Fruit fly (Drosophila melanogaster) whole organism, embryonic: ENCODE results near the gene Vps26.

ENCODE experiments used
- Atf6 ChIP-seq: fragments of 200-800 bp; sonication (Bioruptor generic); IDR thresholded peaks from 2 replicates; pipeline ENCODE4 v1.3.6; 2022; ENCODE audit warnings: missing biosample characterization, missing genetic modification characterization
- C15 ChIP-seq: fragments of 200-800 bp; sonication (Bioruptor generic); IDR thresholded peaks from 3 replicates; pipeline ENCODE4 v1.3.6; 2022; ENCODE audit warnings: missing biosample characterization, missing genetic modification characterization
- CG10321 ChIP-seq: fragments of 200-800 bp; sonication (Bioruptor generic); IDR thresholded peaks from 2 replicates; pipeline ENCODE4 v1.3.6; 2022; ENCODE audit warnings: missing biosample characterization, missing genetic modification characterization
- CG10959 ChIP-seq: fragments of 200-800 bp; sonication (Bioruptor generic); IDR thresholded peaks from 2 replicates; pipeline ENCODE4 v1.3.6; 2022; ENCODE audit warnings: missing biosample characterization, missing genetic modification characterization
- CG10979 ChIP-seq: fragments of 200-800 bp; sonication (Bioruptor generic); optimal IDR thresholded peaks from 2 replicates; lab custom pipeline; 2018; ENCODE audit warnings: missing biosample characterization, mild to moderate bottlenecking, missing genetic modification characterization, moderate library complexity
- CG12104 ChIP-seq: fragments of 200-800 bp; sonication (Bioruptor generic); optimal IDR thresholded peaks from 3 replicates; lab custom pipeline; 2016; ENCODE audit warnings: missing biosample characterization, missing genetic modification characterization
- CG12299 ChIP-seq: fragments of 200-800 bp; sonication (Bioruptor generic); optimal IDR thresholded peaks from 2 replicates; lab custom pipeline; 2018; ENCODE audit warnings: missing biosample characterization, mild to moderate bottlenecking, missing genetic modification characterization
- CG14441 ChIP-seq: fragments of 200-800 bp; sonication (Bioruptor generic); IDR thresholded peaks from 2 replicates; pipeline ENCODE4 v1.3.6; 2022; ENCODE audit warnings: missing biosample characterization, missing genetic modification characterization
- CG1647 ChIP-seq: fragments of 200-800 bp; sonication (Bioruptor generic); optimal IDR thresholded peaks from 3 replicates; lab custom pipeline; 2016; ENCODE audit warnings: missing biosample characterization, missing genetic modification characterization
- CG16815 ChIP-seq: fragments of 200-800 bp; sonication (Bioruptor generic); optimal IDR thresholded peaks from 3 replicates; lab custom pipeline; 2017; ENCODE audit warnings: missing biosample characterization, mild to moderate bottlenecking, missing genetic modification characterization
- CG2889 ChIP-seq: fragments of 200-800 bp; sonication (Bioruptor generic); IDR thresholded peaks from 3 replicates; pipeline ENCODE4 v1.3.6; 2022; ENCODE audit warnings: missing biosample characterization, missing genetic modification characterization
- CG31388 ChIP-seq: fragments of 200-800 bp; sonication (Bioruptor generic); optimal IDR thresholded peaks from 2 replicates; lab custom pipeline; 2016; ENCODE audit warnings: missing biosample characterization, missing genetic modification characterization
- CG33557 ChIP-seq: fragments of 200-800 bp; sonication (Bioruptor generic); optimal IDR thresholded peaks from 2 replicates; lab custom pipeline; 2019; ENCODE audit warnings: missing biosample characterization, mild to moderate bottlenecking, missing genetic modification characterization, moderate library complexity
- CG4328 ChIP-seq: fragments of 200-800 bp; sonication (Bioruptor generic); optimal IDR thresholded peaks from 3 replicates; lab custom pipeline; 2017; ENCODE audit warnings: missing biosample characterization, missing genetic modification reagents, missing genetic modification characterization
- CG43689 ChIP-seq: fragments of 200-800 bp; sonication (Bioruptor generic); IDR thresholded peaks from 2 replicates; pipeline ENCODE4 v1.3.6; 2022; ENCODE audit warnings: missing biosample characterization, missing genetic modification characterization
- CG4854 ChIP-seq: fragments of 200-800 bp; sonication (Bioruptor generic); optimal IDR thresholded peaks from 2 replicates; lab custom pipeline; 2016; ENCODE audit warnings: missing biosample characterization, missing genetic modification characterization, inconsistent platforms
- CG6854 ChIP-seq: fragments of 200-800 bp; sonication (Bioruptor generic); optimal IDR thresholded peaks from 3 replicates; lab custom pipeline; 2017; ENCODE audit warnings: missing biosample characterization, mild to moderate bottlenecking, missing genetic modification characterization
- CG8089 ChIP-seq: fragments of 200-800 bp; sonication (Bioruptor generic); optimal IDR thresholded peaks from 3 replicates; lab custom pipeline; 2016; ENCODE audit warnings: missing biosample characterization, missing genetic modification characterization
- CG9817 ChIP-seq: fragments of 200-800 bp; sonication (Bioruptor generic); optimal IDR thresholded peaks from 2 replicates; lab custom pipeline; 2018; ENCODE audit warnings: missing biosample characterization, mild to moderate bottlenecking, missing genetic modification characterization, moderate library complexity
- Chrac-16 ChIP-seq: fragments of 200-800 bp; sonication (Bioruptor generic); optimal IDR thresholded peaks from 3 replicates; lab custom pipeline; 2016; ENCODE audit warnings: missing biosample characterization, missing genetic modification characterization
- D ChIP-seq, 2 experiments: fragments of 200-800 bp in 1 of 2; fragments of >200 bp in 1 of 2; sonication (Bioruptor generic) in 1 of 2; optimal IDR thresholded peaks; 2 replicates in 1 of 2; 3 replicates in 1 of 2; lab custom pipeline; 2017; ENCODE audit warnings: mild to moderate bottlenecking in 1 of 2, missing biosample characterization in 1 of 2, missing genetic modification characterization in 1 of 2, missing genetic modification reagents in 1 of 2
- D19A ChIP-seq: fragments of 200-800 bp; optimal IDR thresholded peaks from 3 replicates; lab custom pipeline; 2019; ENCODE audit warnings: missing biosample characterization, mild to moderate bottlenecking, missing genetic modification characterization, moderate library complexity
- Dll ChIP-seq: fragments of 200-800 bp; sonication (Bioruptor generic); IDR thresholded peaks from 4 replicates; pipeline ENCODE4 v1.3.6; 2022; ENCODE audit warnings: missing biosample characterization, missing genetic modification characterization; ENCODE audit not compliant: partially characterized antibody
- E2f2 ChIP-seq: fragments of 200-800 bp; sonication (Bioruptor generic); IDR thresholded peaks from 2 replicates; pipeline ENCODE4 v1.3.6; 2022; ENCODE audit warnings: missing biosample characterization, missing genetic modification characterization
- Eip74EF ChIP-seq, 2 experiments: fragments of 200-800 bp in 1 of 2; fragments of >200 bp in 1 of 2; sonication (Bioruptor generic) in 1 of 2; optimal IDR thresholded peaks; 2 replicates each; lab custom pipeline; 2017 to 2019; ENCODE audit warnings: missing biosample characterization in 2 of 2, missing genetic modification characterization in 2 of 2, mild to moderate bottlenecking in 1 of 2, moderate library complexity in 1 of 2
- H2.0 ChIP-seq: fragments of 200-800 bp; sonication (Bioruptor generic); IDR thresholded peaks from 2 replicates; pipeline ENCODE4 v1.3.6; 2022; ENCODE audit warnings: missing biosample characterization, missing genetic modification characterization
- HLHmδ ChIP-seq: fragments of 200-800 bp; sonication (Bioruptor generic); optimal IDR thresholded peaks from 2 replicates; lab custom pipeline; 2018; ENCODE audit warnings: missing biosample characterization, mild to moderate bottlenecking, missing genetic modification characterization, moderate library complexity
- Hr39 ChIP-seq: fragments of >200 bp; optimal IDR thresholded peaks from 2 replicates; lab custom pipeline; 2017
- NK7.1 ChIP-seq: fragments of 200-800 bp; sonication (Bioruptor generic); optimal IDR thresholded peaks from 3 replicates; lab custom pipeline; 2016; ENCODE audit warnings: missing biosample characterization, missing genetic modification characterization
- ac ChIP-seq: fragments of 200-800 bp; sonication (Bioruptor generic); optimal IDR thresholded peaks from 3 replicates; lab custom pipeline; 2017; ENCODE audit warnings: missing biosample characterization, mild to moderate bottlenecking, missing genetic modification characterization
- ara ChIP-seq: fragments of 200-800 bp; sonication (Bioruptor generic); IDR thresholded peaks from 2 replicates; pipeline ENCODE4 v1.3.6; 2022; ENCODE audit warnings: missing biosample characterization, missing genetic modification characterization
- ash1 ChIP-seq: fragments of 200-800 bp; sonication (Bioruptor generic); optimal IDR thresholded peaks from 2 replicates; lab custom pipeline; 2018; ENCODE audit warnings: missing biosample characterization, mild to moderate bottlenecking, missing genetic modification characterization
- bab2 ChIP-seq: fragments of 200-800 bp; sonication (Bioruptor generic); optimal IDR thresholded peaks from 2 replicates; lab custom pipeline; 2016; ENCODE audit warnings: missing biosample characterization, missing genetic modification characterization
- br ChIP-seq: fragments of >200 bp; optimal IDR thresholded peaks from 2 replicates; lab custom pipeline; 2017
- chif ChIP-seq, 2 experiments: fragments of 200-800 bp; sonication (Bioruptor generic); optimal IDR thresholded peaks; 3 replicates each; lab custom pipeline; 2016; ENCODE audit warnings: missing biosample characterization in 2 of 2, missing genetic modification characterization in 2 of 2
- corto ChIP-seq: fragments of 200-800 bp; sonication (Bioruptor generic); optimal IDR thresholded peaks from 2 replicates; lab custom pipeline; 2016; ENCODE audit warnings: missing biosample characterization, mild to moderate bottlenecking, missing genetic modification characterization, moderate library complexity
- fd96Cb ChIP-seq: fragments of 200-800 bp; sonication (Bioruptor generic); optimal IDR thresholded peaks from 2 replicates; lab custom pipeline; 2018; ENCODE audit warnings: missing biosample characterization, mild to moderate bottlenecking, missing genetic modification characterization, moderate library complexity
- fru ChIP-seq: fragments of >200 bp; optimal IDR thresholded peaks from 2 replicates; lab custom pipeline; 2017
- ftz-f1 ChIP-seq: fragments of 200-800 bp; sonication (Bioruptor generic); optimal IDR thresholded peaks from 2 replicates; lab custom pipeline; 2016; ENCODE audit warnings: missing biosample characterization, missing genetic modification characterization
- gsb ChIP-seq: fragments of 200-800 bp; sonication (Bioruptor generic); IDR thresholded peaks from 2 replicates; pipeline ENCODE4 v1.3.6; 2022; ENCODE audit warnings: missing biosample characterization, missing genetic modification characterization
- hb ChIP-seq: fragments of 200-800 bp; sonication (Bioruptor generic); IDR thresholded peaks from 3 replicates; pipeline ENCODE4 v1.3.6; 2022; ENCODE audit warnings: missing biosample characterization, missing genetic modification characterization; ENCODE audit not compliant: partially characterized antibody
- knrl ChIP-seq: fragments of 200-800 bp; sonication (Bioruptor generic); IDR thresholded peaks from 3 replicates; pipeline ENCODE4 v1.3.6; 2022; ENCODE audit warnings: missing biosample characterization, missing genetic modification characterization; ENCODE audit not compliant: partially characterized antibody
- odd ChIP-seq: fragments of 200-800 bp; sonication (Bioruptor generic); optimal IDR thresholded peaks from 2 replicates; lab custom pipeline; 2017; ENCODE audit warnings: missing biosample characterization, mild to moderate bottlenecking, missing genetic modification characterization
- pita ChIP-seq: fragments of 200-800 bp; sonication (Bioruptor generic); optimal IDR thresholded peaks from 2 replicates; lab custom pipeline; 2017; ENCODE audit warnings: missing biosample characterization, mild to moderate bottlenecking, missing genetic modification characterization
- scrt ChIP-seq: fragments of 200-800 bp; sonication (Bioruptor generic); optimal IDR thresholded peaks from 2 replicates; lab custom pipeline; 2018; ENCODE audit warnings: missing biosample characterization, mild to moderate bottlenecking, missing genetic modification characterization, moderate library complexity
- sd ChIP-seq: fragments of 200-800 bp; sonication (Bioruptor generic); optimal IDR thresholded peaks from 3 replicates; lab custom pipeline; 2018; ENCODE audit warnings: missing biosample characterization, mild to moderate bottlenecking, missing genetic modification characterization, moderate library complexity
- sima ChIP-seq: fragments of 200-800 bp; sonication (Bioruptor generic); optimal IDR thresholded peaks from 2 replicates; lab custom pipeline; 2016; ENCODE audit warnings: missing biosample characterization, missing genetic modification characterization
- slbo ChIP-seq: fragments of 200-800 bp; sonication (Bioruptor generic); IDR thresholded peaks from 2 replicates; pipeline ENCODE4 v1.3.6; 2022; ENCODE audit warnings: missing biosample characterization, missing genetic modification characterization
- toy ChIP-seq: fragments of 200-800 bp; sonication (Bioruptor generic); IDR thresholded peaks from 2 replicates; pipeline ENCODE4 v1.3.6; 2022; ENCODE audit warnings: missing biosample characterization, missing genetic modification characterization
- twi ChIP-seq: fragments of 200-800 bp; optimal IDR thresholded peaks from 2 replicates; lab custom pipeline; 2019; ENCODE audit warnings: missing biosample characterization, mild to moderate bottlenecking, missing genetic modification characterization, moderate library complexity
- wek ChIP-seq: fragments of 200-800 bp; sonication (Bioruptor generic); optimal IDR thresholded peaks from 3 replicates; lab custom pipeline; 2018; ENCODE audit warnings: missing biosample characterization, mild to moderate bottlenecking, missing genetic modification characterization, moderate library complexity

Vps26 gene

DNA sequence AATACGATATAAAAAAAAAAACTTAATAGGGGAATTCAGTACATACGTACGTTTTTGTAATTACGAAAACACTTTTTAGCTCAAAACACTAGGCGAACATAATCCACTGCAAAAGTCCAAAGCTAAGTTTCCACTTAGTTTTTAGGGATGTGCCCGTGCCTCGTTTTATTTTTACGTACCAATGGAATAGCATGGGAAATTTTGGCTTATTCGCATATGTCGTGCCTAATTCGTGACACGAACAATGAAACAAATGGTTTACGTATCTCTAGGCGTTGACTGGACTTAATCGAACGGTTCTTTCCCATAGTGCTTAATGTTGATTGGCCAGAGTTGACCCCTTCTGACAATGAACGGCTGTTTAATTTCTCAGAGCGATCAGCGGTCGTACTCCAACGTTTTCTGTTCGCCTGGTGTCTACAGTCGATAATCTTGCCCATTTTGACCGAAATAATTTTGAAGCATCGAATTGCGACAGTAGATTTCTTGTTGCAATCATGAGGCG is 6.0 kb downstream of the Vps26 start, which contains the start of gene CG14818 (continued):
- peak; percentile 81 for TF ChIP-seq wek
- peak; percentile 44; the same call in 1 of the 2 replicates for TF ChIP-seq gsb (GFP tag; lab: Robert Waterston, UW)
- TF ChIP-seq sima, result no peak
- peak; percentile 59; the same call in 1 of the 2 replicates for TF ChIP-seq Atf6 (GFP tag; lab: Robert Waterston, UW)
- TF ChIP-seq knrl (GFP tag; lab: Robert Waterston, UW), result peak; percentile 89
- TF ChIP-seq CG8089 (GFP tag; lab: Kevin White, UChicago), result peak; percentile 27
- peak; percentile 39 for TF ChIP-seq CG12299 (tag; lab: Kevin White, UChicago)
- TF ChIP-seq sd (tag; lab: Kevin White, UChicago), result no peak
- peak; percentile 33 for TF ChIP-seq CG33557 (GFP tag; lab: Kevin White, UChicago)
- TF ChIP-seq NK7.1 (GFP tag; lab: Kevin White, UChicago), result peak; percentile 27
- no peak for TF ChIP-seq br
- 0 out of 2 replicates have a peak, but pooled peaks have one; percentile 22 for TF ChIP-seq CG43689
- TF ChIP-seq Chrac-16 (GFP tag; lab: Kevin White, UChicago), result peak; percentile 53
- TF ChIP-seq chif (GFP tag; optimal IDR thresholded peaks at IDR 0.05; lab: Kevin White, UChicago), result peak; percentile 30 to 56
- no peak for TF ChIP-seq twi
- peak; percentile 33; the same call in 1 of the 2 replicates for TF ChIP-seq CG10959
- TF ChIP-seq fru, result no peak
- TF ChIP-seq CG2889 (GFP tag; lab: Robert Waterston, UW), result no peak
- peak; percentile 37 for TF ChIP-seq CG10979 (tag; lab: Kevin White, UChicago)
- TF ChIP-seq ftz-f1, result no peak
- no peak for TF ChIP-seq CG12104 (GFP tag; lab: Kevin White, UChicago)
- peak; percentile 60 for TF ChIP-seq CG4328 (GFP tag; lab: Kevin White, UChicago)
- no peak for TF ChIP-seq pita (GFP tag; lab: Kevin White, UChicago)
- no peak for TF ChIP-seq CG31388 (GFP tag; lab: Kevin White, UChicago)
- TF ChIP-seq fd96Cb, result peak; percentile 56
- no peak for TF ChIP-seq D (optimal IDR thresholded peaks at IDR 0.05; lab: Kevin White, UChicago)
- TF ChIP-seq D (GFP tag; optimal IDR thresholded peaks at IDR 0.05; lab: Kevin White, UChicago), result peak; percentile 12
- no peak for TF ChIP-seq CG6854
- peak; percentile 95 for TF ChIP-seq Dll (GFP tag; lab: Robert Waterston, UW)
- TF ChIP-seq toy (GFP tag; lab: Robert Waterston, UW), result no peak
- no peak for TF ChIP-seq Hr39 (lab: Kevin White, UChicago)
- TF ChIP-seq CG1647, result peak; percentile 52
- TF ChIP-seq CG10321 (GFP tag; lab: Robert Waterston, UW), result 0 out of 2 replicates have a peak, but pooled peaks have one; percentile 15
- no peak for TF ChIP-seq HLHmδ (GFP tag; lab: Kevin White, UChicago)
- peak; percentile 0 for TF ChIP-seq D19A (tag; lab: Kevin White, UChicago)
- TF ChIP-seq odd, result no peak
- TF ChIP-seq scrt (GFP tag; lab: Kevin White, UChicago), result no peak
- no peak for TF ChIP-seq CG4854 (GFP tag; lab: Kevin White, UChicago)
- no peak for TF ChIP-seq corto
- peak; percentile 17 for TF ChIP-seq CG16815
- TF ChIP-seq ash1 (GFP tag; lab: Kevin White, UChicago), result no peak
- peak; percentile 44 for TF ChIP-seq bab2 (GFP tag; lab: Kevin White, UChicago)
- TF ChIP-seq C15, result no peak
- TF ChIP-seq slbo (GFP tag; lab: Robert Waterston, UW), result peak; percentile 77
- TF ChIP-seq Eip74EF (GFP tag; optimal IDR thresholded peaks at IDR 0.05; lab: Kevin White, UChicago), result no peak
- TF ChIP-seq hb, result peak; percentile 66
- TF ChIP-seq CG9817 (tag; lab: Kevin White, UChicago), result peak; percentile 78
- TF ChIP-seq E2f2 (GFP tag; lab: Robert Waterston, UW), result peak; percentile 29
- TF ChIP-seq CG14441 (GFP tag; lab: Robert Waterston, UW), result peak; percentile 74
- TF ChIP-seq ara, result peak; percentile 29; the same call in 1 of the 2 replicates
- TF ChIP-seq H2.0 (GFP tag; lab: Robert Waterston, UW), result peak; percentile 44; the same call in 1 of the 2 replicates
- no peak for TF ChIP-seq ac
